Fruit fly (Drosophila melanogaster) whole organism, prepupa: ENCODE results near the gene CCAP-R.

ENCODE experiments used
- CG11294 ChIP-seq: fragments of 200-800 bp; sonication (Bioruptor generic); IDR thresholded peaks from 2 replicates; pipeline ENCODE4 v1.3.6; 2022; ENCODE audit warnings: missing biosample characterization, missing genetic modification characterization
- Hr39 ChIP-seq: fragments of 200-800 bp; sonication (Bioruptor generic); optimal IDR thresholded peaks from 2 replicates; lab custom pipeline; 2016; ENCODE audit warnings: missing biosample characterization, missing genetic modification characterization

- no peak for TF ChIP-seq CG11294
- no peak for TF ChIP-seq Hr39 (GFP tag; lab: Kevin White, UChicago)
Observed at dm6 chr3R:25902343-25902742, 53.7 kb downstream of the CCAP-R start, which contains the start of gene CG31089.
